Worm (Caenorhabditis elegans): Measurements from ENCODE around the gene srx-86.

The srx-86 gene

DNA sequence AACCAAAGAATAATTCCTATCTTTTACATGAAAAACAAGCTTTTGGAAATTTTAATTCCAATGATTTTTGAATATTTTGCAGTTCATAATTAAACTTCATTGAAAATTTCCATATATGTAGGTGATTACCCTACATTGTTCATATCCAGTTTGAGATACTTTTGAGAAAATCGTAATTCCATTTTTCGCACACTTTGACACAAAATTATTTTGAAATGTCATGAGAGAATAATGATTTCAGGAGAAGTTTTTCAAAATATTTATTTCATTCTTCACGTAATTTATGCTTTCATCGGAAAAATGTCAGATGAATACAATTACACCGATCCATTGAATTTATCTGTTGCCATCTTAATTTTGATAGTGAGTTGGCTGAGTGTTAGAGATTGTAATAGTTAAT, 20.5 kb downstream of the srx-86 start, which contains the start of gene srx-88:
TSS of gene srx-88 (plus strand) at position 301 of the 400 bp plus-strand sequence.
- no peak for TF ChIP-seq ztf-11 (tag; optimal IDR thresholded peaks at IDR 0.05)
- TF ChIP-seq nhr-76 (tag; optimal IDR thresholded peaks at IDR 0.05), result no peak
- no peak for TF ChIP-seq pax-3 (tag; optimal IDR thresholded peaks at IDR 0.05)
- TF ChIP-seq blmp-1 (tag; optimal IDR thresholded peaks at IDR 0.05), result no peak
- no peak for TF ChIP-seq nhr-20 (tag; optimal IDR thresholded peaks at IDR 0.05)
- no peak for TF ChIP-seq ama-1 (optimal IDR thresholded peaks at IDR 0.05)
- TF ChIP-seq rnt-1 (tag; optimal IDR thresholded peaks at IDR 0.05), result no peak
- TF ChIP-seq lin-14 (GFP tag; optimal IDR thresholded peaks at IDR 0.05), result no peak
- TF ChIP-seq ets-5 (GFP tag; IDR thresholded peaks at IDR 0.05), result no peak
- no peak for TF ChIP-seq nhr-11 (tag; optimal IDR thresholded peaks at IDR 0.05)
- TF ChIP-seq lsy-2 (tag; optimal IDR thresholded peaks at IDR 0.05), result no peak
- TF ChIP-seq fos-1 (tag; optimal IDR thresholded peaks at IDR 0.05), result no peak
- no peak for TF ChIP-seq mep-1 (tag; optimal IDR thresholded peaks at IDR 0.05)
- no peak for TF ChIP-seq fkh-8 (tag; optimal IDR thresholded peaks at IDR 0.05)
- TF ChIP-seq ceh-90 (tag; optimal IDR thresholded peaks at IDR 0.05), result no peak
- no peak for TF ChIP-seq zag-1 (tag; optimal IDR thresholded peaks at IDR 0.05)

DNA sequence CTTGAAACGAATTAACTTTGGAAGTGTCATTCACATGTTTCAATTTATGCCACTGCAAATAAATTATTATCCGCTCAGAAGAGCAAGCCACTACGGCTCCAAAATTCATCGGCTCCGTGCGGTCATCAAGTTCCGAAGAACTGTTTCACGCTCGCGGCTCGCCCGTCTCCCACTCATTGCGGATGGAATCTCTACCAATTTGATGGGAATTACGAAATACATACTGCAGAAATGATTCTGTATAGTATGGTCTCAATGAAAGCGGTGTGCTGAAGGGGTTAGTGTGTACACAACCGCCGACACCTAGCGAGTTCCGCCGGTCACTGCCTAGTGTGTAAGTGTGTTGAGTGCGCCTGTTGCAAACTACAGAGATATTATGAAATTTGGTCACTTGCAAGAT, 22.4 kb downstream of the srx-86 start:
- TF ChIP-seq nhr-77 (tag; optimal IDR thresholded peaks at IDR 0.05) (no peak), nhr-90 (tag; optimal IDR thresholded peaks at IDR 0.05; ENCODE audit: poor library complexity) (peak; percentile 62), nhr-71 (tag; optimal IDR thresholded peaks at IDR 0.05) (peak; percentile 80), swsn-7 (tag; optimal IDR thresholded peaks at IDR 0.05) (peak; percentile 29), nhr-85 (tag) (peak; percentile 87), snpc-4 (tag; optimal IDR thresholded peaks at IDR 0.05) (peak; percentile 97), elt-2 (tag; optimal IDR thresholded peaks at IDR 0.05) (peak; percentile 61), skn-1 (tag; optimal IDR thresholded peaks at IDR 0.05) (peak; percentile 11), nhr-47 (tag; optimal IDR thresholded peaks at IDR 0.05) (peak; percentile 54), nhr-20 (tag; optimal IDR thresholded peaks at IDR 0.05) (peak; percentile 75), sptf-1 (tag; optimal IDR thresholded peaks at IDR 0.05) (no peak), elt-3 (tag; optimal IDR thresholded peaks at IDR 0.05) (peak in 1 of 6 experiments; percentile 16), dsc-1 (tag; optimal IDR thresholded peaks at IDR 0.05) (no peak), grh-1 (GFP tag; IDR thresholded peaks at IDR 0.05) (0 out of 2 replicates have a peak, but pooled peaks have one; percentile 28), hpl-2 (GFP tag; optimal IDR thresholded peaks at IDR 0.05) (peak; percentile 56), blmp-1 (tag; optimal IDR thresholded peaks at IDR 0.05) (no peak), fkh-8 (tag; optimal IDR thresholded peaks at IDR 0.05) (no peak), irx-1 (tag; optimal IDR thresholded peaks at IDR 0.05) (no peak), dpl-1 (GFP tag; optimal IDR thresholded peaks at IDR 0.05) (peak in 1 of 3 experiments; percentile 0), efl-1 (optimal IDR thresholded peaks at IDR 0.05) (peak; percentile 4 to 30), efl-1 (GFP tag; optimal IDR thresholded peaks at IDR 0.05 in 1 of 2) (no peak), nhr-19 (GFP tag; conservative IDR thresholded peaks at IDR 0.05) (peak; percentile 66), ceh-82 (tag; optimal IDR thresholded peaks at IDR 0.05) (peak; percentile 42 to 54 (median 49)), zip-4 (GFP tag; optimal IDR thresholded peaks at IDR 0.05) (peak; percentile 70)

DNA sequence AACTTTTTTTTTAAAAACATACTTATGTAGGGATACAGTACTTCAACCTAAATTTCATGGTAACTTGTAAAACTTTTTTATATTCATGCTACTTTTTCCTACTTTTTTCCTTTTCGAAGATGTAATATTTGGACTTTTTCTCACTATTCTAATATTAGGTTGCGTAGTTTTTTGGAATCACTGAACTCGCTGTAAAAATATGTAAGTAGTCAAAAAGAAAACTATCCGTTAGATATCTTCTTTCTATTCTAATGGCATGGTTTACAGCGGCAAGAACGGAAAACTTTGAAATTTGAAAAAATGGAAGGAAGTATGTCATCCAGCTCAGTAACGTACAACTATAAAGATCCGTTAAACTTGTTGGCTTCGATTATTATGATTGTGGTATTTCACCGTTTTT, 26.7 kb downstream of the srx-86 start, which contains the start of gene srx-82:
TSS of gene srx-82 (plus strand) at position 301 of the 400 bp plus-strand sequence.
- TF ChIP-seq ceh-82 (tag; optimal IDR thresholded peaks at IDR 0.05), result no peak

DNA sequence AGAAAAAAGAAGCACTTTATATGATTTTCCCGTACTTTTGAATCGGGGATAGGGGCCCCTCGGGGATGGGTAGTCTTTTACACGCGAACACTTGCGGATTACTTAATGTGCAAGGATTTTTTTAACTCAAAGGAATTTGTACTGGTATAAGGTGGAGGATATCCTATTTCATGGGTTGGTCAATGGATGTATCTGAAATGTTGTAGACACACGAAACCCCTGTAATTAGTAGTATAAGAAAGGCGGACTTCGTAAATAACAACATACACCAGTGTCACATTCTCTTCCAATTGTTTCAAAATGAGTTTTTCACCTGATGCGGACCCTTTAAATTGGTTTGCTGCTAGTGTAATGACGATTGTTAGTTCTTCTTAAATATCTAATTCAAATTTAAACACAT, 30.7 kb downstream of the srx-86 start, which contains the start of gene srx-80:
TSS of gene srx-80 (plus strand) at position 301 of the 400 bp plus-strand sequence.
- no peak for TF ChIP-seq nhr-85 (tag)
- TF ChIP-seq efl-1 (optimal IDR thresholded peaks at IDR 0.05), result no peak
- TF ChIP-seq efl-1 (GFP tag; optimal IDR thresholded peaks at IDR 0.05 in 1 of 2), result peak in 1 of 2 experiments; percentile 75
- TF ChIP-seq lin-35 (GFP tag; optimal IDR thresholded peaks at IDR 0.05), result no peak

All from whole organism, L1 larva.